Worm (Caenorhabditis elegans) whole organism, young adult: ENCODE measurements around the gene F54F7.8.

ENCODE experiments used
- B0035.1 ChIP-seq: sonication (generic microtip); optimal IDR thresholded peaks from 2 replicates; lab custom pipeline; 2016; ENCODE audit warnings: missing genetic modification characterization, mild to moderate bottlenecking, missing compliant biosample characterization, missing genotype, missing genetic modification reagents
- B0261.1 ChIP-seq: sonication (generic microtip); optimal IDR thresholded peaks from 2 replicates; lab custom pipeline; 2016; ENCODE audit warnings: mild to moderate bottlenecking, missing genetic modification characterization, moderate library complexity, missing compliant biosample characterization
- B0336.3 ChIP-seq: fragments of 200-800 bp; sonication (Bioruptor generic); IDR thresholded peaks from 2 replicates; pipeline ENCODE4 v1.3.6; 2022; ENCODE audit warnings: missing genetic modification characterization, missing compliant biosample characterization
- D2030.7 ChIP-seq: fragments of 200-800 bp; sonication (Bioruptor generic); IDR thresholded peaks from 2 replicates; pipeline ENCODE4 v1.3.6; 2022; ENCODE audit warnings: missing genetic modification reagents, missing genetic modification characterization, missing compliant biosample characterization
- F23B12.7 ChIP-seq: sonication (generic microtip); optimal IDR thresholded peaks from 2 replicates; lab custom pipeline; 2017; ENCODE audit warnings: missing genetic modification characterization, mild to moderate bottlenecking, missing compliant biosample characterization, antibody characterized with exemption, moderate library complexity; ENCODE audit not compliant: insufficient read depth
- F37B4.10 ChIP-seq: fragments of 200-800 bp; sonication (Bioruptor generic); IDR thresholded peaks from 2 replicates; pipeline ENCODE4 v1.3.6; 2022; ENCODE audit warnings: missing genetic modification characterization, missing compliant biosample characterization
- T07F8.4 ChIP-seq: sonication (generic microtip); optimal IDR thresholded peaks from 2 replicates; lab custom pipeline; 2016; ENCODE audit warnings: mild to moderate bottlenecking, missing genetic modification characterization, moderate library complexity, missing compliant biosample characterization
- Y67H2A.10 ChIP-seq: fragments of 200-800 bp; sonication (Bioruptor generic); conservative IDR thresholded peaks from 2 replicates; pipeline ENCODE4 v1.3.6; 2022; ENCODE audit warnings: missing genetic modification reagents, missing genetic modification characterization, missing compliant biosample characterization
- ZK185.1 ChIP-seq: sonication (generic microtip); optimal IDR thresholded peaks from 2 replicates; lab custom pipeline; 2016; ENCODE audit warnings: mild to moderate bottlenecking, missing genetic modification characterization, missing compliant biosample characterization; ENCODE audit not compliant: poor library complexity, severe bottlenecking
- aptf-2 ChIP-seq: fragments of 200-800 bp; sonication (Bioruptor generic); conservative IDR thresholded peaks from 2 replicates; pipeline ENCODE4 v1.3.6; 2022; ENCODE audit warnings: missing genetic modification reagents, missing genetic modification characterization, missing compliant biosample characterization
- aptf-3 ChIP-seq: fragments of 200-800 bp; sonication (Bioruptor generic); IDR thresholded peaks from 2 replicates; pipeline ENCODE4 v1.3.6; 2022; ENCODE audit warnings: missing genetic modification characterization, missing compliant biosample characterization
- bed-1 ChIP-seq: fragments of 200-800 bp; sonication (Bioruptor generic); IDR thresholded peaks from 2 replicates; pipeline ENCODE4 v1.3.6; 2022; ENCODE audit warnings: missing genetic modification reagents, missing genetic modification characterization, missing compliant biosample characterization
- ccch-3 ChIP-seq: fragments of 200-800 bp; sonication (Bioruptor generic); optimal IDR thresholded peaks from 2 replicates; lab custom pipeline; 2018; ENCODE audit warnings: mild to moderate bottlenecking, missing genetic modification characterization, missing compliant biosample characterization
- cebp-1 ChIP-seq, 2 experiments: fragments of 200-800 bp in 1 of 2; sonication (Bioruptor generic) in 1 of 2; sonication (generic microtip) in 1 of 2; IDR thresholded peaks in 1 of 2; optimal IDR thresholded peaks in 1 of 2; 2 replicates each; pipeline versions ENCODE4 v1.3.6 to Lab custom; 2017 to 2022; ENCODE audit warnings: missing compliant biosample characterization in 2 of 2, missing genetic modification characterization in 2 of 2, mild to moderate bottlenecking in 1 of 2, missing genetic modification reagents in 1 of 2, moderate library complexity in 1 of 2
- cebp-2 ChIP-seq: fragments of 200-800 bp; sonication (Bioruptor generic); IDR thresholded peaks from 2 replicates; pipeline ENCODE4 v1.3.6; 2022; ENCODE audit warnings: missing genetic modification characterization, missing compliant biosample characterization
- ceh-58 ChIP-seq: fragments of 200-800 bp; sonication (Bioruptor generic); IDR thresholded peaks from 2 replicates; pipeline ENCODE4 v1.3.6; 2022; ENCODE audit warnings: missing genetic modification characterization, missing compliant biosample characterization
- ceh-91 ChIP-seq: fragments of 200-800 bp; sonication (Bioruptor generic); IDR thresholded peaks from 2 replicates; pipeline ENCODE4 v1.3.6; 2022; ENCODE audit warnings: missing genetic modification reagents, missing genetic modification characterization, missing compliant biosample characterization
- chd-7 ChIP-seq: sonication (generic microtip); optimal IDR thresholded peaks from 2 replicates; lab custom pipeline; 2016; ENCODE audit warnings: mild to moderate bottlenecking, missing genetic modification characterization, moderate library complexity, missing compliant biosample characterization
- dox-1 ChIP-seq: fragments of 200-800 bp; sonication (Bioruptor generic); IDR thresholded peaks from 2 replicates; pipeline ENCODE4 v1.3.6; 2022; ENCODE audit warnings: missing genetic modification reagents, missing genetic modification characterization, missing compliant biosample characterization
- dpff-1 ChIP-seq: sonication (generic microtip); optimal IDR thresholded peaks from 2 replicates; lab custom pipeline; 2017; ENCODE audit warnings: mild to moderate bottlenecking, missing genetic modification characterization, missing compliant biosample characterization
- dpl-1 ChIP-seq: fragments of 150-350 bp; optimal IDR thresholded peaks from 2 replicates; lab custom pipeline; 2014; ENCODE audit warnings: missing biosample characterization, missing genetic modification reagents, missing genetic modification characterization
- efl-1 ChIP-seq: fragments of 150-350 bp; optimal IDR thresholded peaks from 2 replicates; lab custom pipeline; 2014; ENCODE audit warnings: missing biosample characterization, missing genetic modification reagents, missing genetic modification characterization
- gei-17 ChIP-seq: fragments of 200-800 bp; sonication (Bioruptor generic); optimal IDR thresholded peaks from 2 replicates; lab custom pipeline; 2018; ENCODE audit warnings: mild to moderate bottlenecking, missing genetic modification characterization, missing compliant biosample characterization
- hmg-1.2 ChIP-seq: fragments of 200-800 bp; sonication (Bioruptor generic); IDR thresholded peaks from 2 replicates; pipeline ENCODE4 v1.3.6; 2022; ENCODE audit warnings: missing genetic modification reagents, missing genetic modification characterization, missing compliant biosample characterization
- hmg-20 ChIP-seq: fragments of 200-800 bp; sonication (Bioruptor generic); IDR thresholded peaks from 2 replicates; pipeline ENCODE4 v1.3.6; 2022; ENCODE audit warnings: missing genetic modification reagents, missing genetic modification characterization, missing compliant biosample characterization
- let-607 ChIP-seq, 2 experiments: fragments of 200-800 bp in 1 of 2; sonication (Bioruptor generic) in 1 of 2; sonication (generic microtip) in 1 of 2; optimal IDR thresholded peaks; 2 replicates each; lab custom pipeline; 2016 to 2018; ENCODE audit warnings: mild to moderate bottlenecking in 2 of 2, missing compliant biosample characterization in 2 of 2, missing genetic modification characterization in 2 of 2, moderate library complexity in 2 of 2, missing genotype in 1 of 2
- lin-40 ChIP-seq: sonication (generic microtip); optimal IDR thresholded peaks from 2 replicates; lab custom pipeline; 2016; ENCODE audit warnings: missing genetic modification characterization, mild to moderate bottlenecking, missing compliant biosample characterization, missing genotype, missing genetic modification reagents
- lsy-27 ChIP-seq: sonication (generic microtip); optimal IDR thresholded peaks from 2 replicates; lab custom pipeline; 2017; ENCODE audit warnings: missing genetic modification characterization, mild to moderate bottlenecking, missing compliant biosample characterization, antibody characterized with exemption, missing genotype, borderline replicate concordance; ENCODE audit not compliant: insufficient read depth
- madf-3 ChIP-seq: fragments of 200-800 bp; sonication (Bioruptor generic); IDR thresholded peaks from 2 replicates; pipeline ENCODE4 v1.3.6; 2022; ENCODE audit warnings: missing genetic modification reagents, missing genetic modification characterization, missing compliant biosample characterization
- madf-6 ChIP-seq: fragments of 200-800 bp; sonication (Bioruptor generic); IDR thresholded peaks from 2 replicates; pipeline ENCODE4 v1.3.6; 2022; ENCODE audit warnings: missing genetic modification reagents, missing genetic modification characterization, missing compliant biosample characterization
- mel-28 ChIP-seq: sonication (generic microtip); optimal IDR thresholded peaks from 2 replicates; lab custom pipeline; 2016; ENCODE audit warnings: borderline replicate concordance, mild to moderate bottlenecking, missing genetic modification characterization, missing compliant biosample characterization
- nhr-27 ChIP-seq: fragments of 200-800 bp; sonication (Bioruptor generic); optimal IDR thresholded peaks from 2 replicates; lab custom pipeline; 2018; ENCODE audit warnings: mild to moderate bottlenecking, missing genetic modification characterization, moderate library complexity, missing compliant biosample characterization
- nhr-80 ChIP-seq: sonication (generic microtip); optimal IDR thresholded peaks from 2 replicates; lab custom pipeline; 2016; ENCODE audit warnings: missing genetic modification characterization, missing compliant biosample characterization
- pbrm-1 ChIP-seq: fragments of 200-800 bp; sonication (Bioruptor generic); IDR thresholded peaks from 2 replicates; pipeline ENCODE4 v1.3.6; 2022; ENCODE audit warnings: missing genetic modification reagents, missing genetic modification characterization, missing compliant biosample characterization
- rcor-1 ChIP-seq: fragments of 200-800 bp; sonication (Bioruptor generic); IDR thresholded peaks from 2 replicates; pipeline ENCODE4 v1.3.6; 2022; ENCODE audit warnings: missing genetic modification reagents, missing genetic modification characterization, missing compliant biosample characterization
- snpc-1.3 ChIP-seq: sonication (generic microtip); optimal IDR thresholded peaks from 2 replicates; lab custom pipeline; 2017; ENCODE audit warnings: missing genetic modification characterization, mild to moderate bottlenecking, missing compliant biosample characterization, antibody characterized with exemption, moderate library complexity, missing genotype, missing genetic modification reagents; ENCODE audit not compliant: insufficient read depth
- somi-1 ChIP-seq: fragments of 200-800 bp; sonication (Bioruptor generic); optimal IDR thresholded peaks from 2 replicates; lab custom pipeline; 2018; ENCODE audit warnings: mild to moderate bottlenecking, missing genetic modification characterization, missing compliant biosample characterization
- zim-3 ChIP-seq: sonication (generic microtip); optimal IDR thresholded peaks from 2 replicates; lab custom pipeline; 2017; ENCODE audit warnings: mild to moderate bottlenecking, missing genetic modification characterization, moderate library complexity, missing compliant biosample characterization
- ztf-22 ChIP-seq: fragments of 200-800 bp; sonication (Bioruptor generic); optimal IDR thresholded peaks from 2 replicates; lab custom pipeline; 2018; ENCODE audit warnings: mild to moderate bottlenecking, missing genetic modification characterization, moderate library complexity, missing compliant biosample characterization

F54F7.8 gene

ce11 chrX:11854432-11854831 is 371 bp downstream of the F54F7.8 start:
- no peak for TF ChIP-seq dpl-1 (GFP tag; lab: Kevin White, UChicago)
- TF ChIP-seq nhr-80 (tag; lab: Kevin White, UChicago), result peak; percentile 58

- TF ChIP-seq lin-40 (tag; lab: Kevin White, UChicago), result no peak
- TF ChIP-seq hmg-20 (GFP tag; lab: Robert Waterston, UW), result no peak
- no peak for TF ChIP-seq chd-7 (tag; lab: Kevin White, UChicago)
- TF ChIP-seq madf-6 (GFP tag; lab: Robert Waterston, UW), result no peak
- TF ChIP-seq snpc-1.3, result no peak
- no peak for TF ChIP-seq nhr-80 (tag; lab: Kevin White, UChicago)
- TF ChIP-seq B0035.1 (tag; lab: Kevin White, UChicago), result no peak
- TF ChIP-seq nhr-27 (tag; lab: Kevin White, UChicago), result no peak
- no peak for TF ChIP-seq somi-1
- no peak for TF ChIP-seq madf-3
Observed at ce11 chrX:11852494-11852893, 2.3 kb downstream of the F54F7.8 start, which contains the start of gene xtr-1. Gene xtr-1, plus strand, starts transcription at chrX:11852794.

- TF ChIP-seq ccch-3 (no peak), Y67H2A.10 (no peak)
Observed at ce11 chrX:11850572-11850971, 4.2 kb downstream of the F54F7.8 start, which contains the start of gene F54F7.14. Gene F54F7.14, plus strand, starts transcription at chrX:11850872.

DNA sequence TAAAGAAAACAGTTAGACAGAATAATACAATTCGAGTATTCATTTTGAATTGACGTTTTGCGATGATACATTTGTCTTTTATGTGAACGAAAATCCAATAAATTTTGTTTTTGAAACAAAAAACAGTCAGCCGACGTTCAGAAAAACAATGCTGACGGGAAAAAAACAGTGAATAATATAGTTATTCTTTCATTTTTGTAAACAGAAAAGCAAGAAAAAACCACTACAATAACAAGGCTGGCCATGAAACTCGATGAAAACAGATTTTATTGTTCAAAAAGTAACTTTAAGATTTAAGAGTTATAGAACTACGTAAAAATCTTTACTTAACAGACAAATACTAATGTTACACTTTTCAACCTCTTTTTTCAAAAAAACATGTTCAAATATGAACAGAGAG is 4.7 kb downstream of the F54F7.8 start, which contains the start of gene F54F7.3:
Gene F54F7.3 (minus strand): TSS at position 101 of the 400 bp plus-strand sequence.
- TF ChIP-seq cebp-2 (GFP tag; lab: Robert Waterston, UW) (no peak), let-607 (tag; optimal IDR thresholded peaks at IDR 0.05; lab: Kevin White, UChicago) (no peak), gei-17 (no peak), T07F8.4 (no peak), lsy-27 (tag; lab: Kevin White, UChicago) (no peak), dpff-1 (tag; lab: Kevin White, UChicago) (no peak), F23B12.7 (no peak), F37B4.10 (no peak), B0336.3 (GFP tag; lab: Robert Waterston, UW) (no peak), pbrm-1 (GFP tag; lab: Robert Waterston, UW) (no peak), ztf-22 (GFP tag; lab: Kevin White, UChicago) (no peak), zim-3 (tag; lab: Kevin White, UChicago) (no peak), efl-1 (GFP tag; lab: Kevin White, UChicago) (no peak), dox-1 (GFP tag; lab: Robert Waterston, UW) (no peak), bed-1 (GFP tag; lab: Robert Waterston, UW) (no peak), Y67H2A.10 (no peak), mel-28 (tag; lab: Kevin White, UChicago) (no peak), hmg-1.2 (GFP tag; lab: Robert Waterston, UW) (no peak), aptf-2 (GFP tag; lab: Robert Waterston, UW) (no peak), D2030.7 (no peak)

- TF ChIP-seq mel-28 (tag; lab: Kevin White, UChicago), result no peak
- TF ChIP-seq aptf-3, result no peak
- TF ChIP-seq rcor-1 (GFP tag; lab: Robert Waterston, UW), result no peak
- TF ChIP-seq ceh-58, result no peak
- TF ChIP-seq somi-1, result no peak
- TF ChIP-seq hmg-20 (GFP tag; lab: Robert Waterston, UW), result no peak
- TF ChIP-seq B0261.1 (tag; lab: Kevin White, UChicago), result no peak
- no peak for TF ChIP-seq ceh-91 (GFP tag; lab: Robert Waterston, UW)
- no peak for TF ChIP-seq ZK185.1 (tag; lab: Kevin White, UChicago)
- TF ChIP-seq cebp-1 (GFP tag; IDR thresholded peaks at IDR 0.05; lab: Robert Waterston, UW), result no peak
- no peak for TF ChIP-seq cebp-1 (tag; optimal IDR thresholded peaks at IDR 0.05; lab: Kevin White, UChicago)
- TF ChIP-seq dpff-1 (tag; lab: Kevin White, UChicago), result no peak
Observed at ce11 chrX:11848618-11849017, 6.2 kb downstream of the F54F7.8 start, which contains the start of gene F54F7.9. Gene F54F7.9, minus strand, starts transcription at chrX:11848718.
